Fruit fly (Drosophila melanogaster) whole organism, embryonic: ENCODE results near the gene Sfxn2.

Experiments
- Asciz ChIP-seq: fragments of 200-800 bp; sonication (Bioruptor generic); optimal IDR thresholded peaks from 2 replicates; lab custom pipeline; 2017; ENCODE audit warnings: missing biosample characterization, mild to moderate bottlenecking, missing genetic modification characterization, missing genetic modification reagents
- Atf6 ChIP-seq: fragments of 200-800 bp; sonication (Bioruptor generic); IDR thresholded peaks from 2 replicates; pipeline ENCODE4 v1.3.6; 2022; ENCODE audit warnings: missing biosample characterization, missing genetic modification characterization
- CG10565 ChIP-seq: fragments of 200-800 bp; sonication (Bioruptor generic); optimal IDR thresholded peaks from 3 replicates; lab custom pipeline; 2016; ENCODE audit warnings: missing biosample characterization, mild to moderate bottlenecking, missing genetic modification characterization
- CG11093 ChIP-seq: fragments of 200-800 bp; sonication (Bioruptor generic); IDR thresholded peaks from 3 replicates; pipeline ENCODE4 v1.3.6; 2022; ENCODE audit warnings: missing biosample characterization, missing genetic modification characterization
- CG12219 ChIP-seq: fragments of 200-800 bp; sonication (Bioruptor generic); optimal IDR thresholded peaks from 3 replicates; lab custom pipeline; 2018; ENCODE audit warnings: missing biosample characterization, mild to moderate bottlenecking, missing genetic modification characterization
- CG12236 ChIP-seq: fragments of 200-800 bp; sonication (Bioruptor generic); optimal IDR thresholded peaks from 2 replicates; lab custom pipeline; 2016; ENCODE audit warnings: missing biosample characterization, missing genetic modification characterization
- CG15073 ChIP-seq: fragments of 200-800 bp; sonication (Bioruptor generic); optimal IDR thresholded peaks from 2 replicates; lab custom pipeline; 2016; ENCODE audit warnings: missing biosample characterization, missing genetic modification characterization
- CG15479 ChIP-seq: fragments of 200-800 bp; sonication (Bioruptor generic); optimal IDR thresholded peaks from 3 replicates; lab custom pipeline; 2019; ENCODE audit warnings: missing biosample characterization, mild to moderate bottlenecking, missing genetic modification characterization, moderate library complexity
- CG18476 ChIP-seq: fragments of 200-800 bp; sonication (Bioruptor generic); optimal IDR thresholded peaks from 2 replicates; lab custom pipeline; 2016; ENCODE audit warnings: missing biosample characterization, mild to moderate bottlenecking, missing genetic modification characterization
- CG18764 ChIP-seq: fragments of 200-800 bp; sonication (Bioruptor generic); optimal IDR thresholded peaks from 3 replicates; lab custom pipeline; 2016; ENCODE audit warnings: missing biosample characterization, missing genetic modification characterization
- CG33557 ChIP-seq: fragments of 200-800 bp; sonication (Bioruptor generic); optimal IDR thresholded peaks from 2 replicates; lab custom pipeline; 2019; ENCODE audit warnings: missing biosample characterization, mild to moderate bottlenecking, missing genetic modification characterization, moderate library complexity
- CG4282 ChIP-seq: fragments of 200-800 bp; sonication (Bioruptor generic); optimal IDR thresholded peaks from 2 replicates; lab custom pipeline; 2016; ENCODE audit warnings: missing biosample characterization, missing genetic modification characterization
- CG4424 ChIP-seq: fragments of 200-800 bp; sonication (Bioruptor generic); optimal IDR thresholded peaks from 3 replicates; lab custom pipeline; 2016; ENCODE audit warnings: missing biosample characterization, missing genetic modification characterization
- CG4617 ChIP-seq: fragments of 200-800 bp; sonication (Bioruptor generic); optimal IDR thresholded peaks from 3 replicates; lab custom pipeline; 2016; ENCODE audit warnings: missing biosample characterization, missing genetic modification characterization, borderline replicate concordance
- CG6175 ChIP-seq: fragments of 200-800 bp; sonication (Bioruptor generic); IDR thresholded peaks from 3 replicates; pipeline ENCODE4 v1.3.6; 2022; ENCODE audit warnings: missing biosample characterization, missing genetic modification characterization
- CG7271 ChIP-seq: fragments of 200-800 bp; sonication (Bioruptor generic); optimal IDR thresholded peaks from 2 replicates; lab custom pipeline; 2018; ENCODE audit warnings: missing biosample characterization, mild to moderate bottlenecking, missing genetic modification characterization, moderate library complexity
- CG7745 ChIP-seq: fragments of 200-800 bp; sonication (Bioruptor generic); optimal IDR thresholded peaks from 2 replicates; lab custom pipeline; 2018; ENCODE audit warnings: missing biosample characterization, mild to moderate bottlenecking, missing genetic modification characterization, moderate library complexity
- CG7928 ChIP-seq: fragments of 200-800 bp; sonication (Bioruptor generic); optimal IDR thresholded peaks from 2 replicates; lab custom pipeline; 2017; ENCODE audit warnings: missing biosample characterization, mild to moderate bottlenecking, missing genetic modification characterization
- CG8924 ChIP-seq: fragments of 200-800 bp; optimal IDR thresholded peaks from 3 replicates; lab custom pipeline; 2019; ENCODE audit warnings: missing biosample characterization, mild to moderate bottlenecking, missing genetic modification characterization, moderate library complexity
- CG9876 ChIP-seq: fragments of 200-800 bp; sonication (Bioruptor generic); optimal IDR thresholded peaks from 2 replicates; lab custom pipeline; 2016; ENCODE audit warnings: missing biosample characterization, missing genetic modification characterization
- CHES-1-like ChIP-seq: fragments of 200-800 bp; sonication (Bioruptor generic); optimal IDR thresholded peaks from 2 replicates; lab custom pipeline; 2016; ENCODE audit warnings: missing biosample characterization, missing genetic modification characterization
- Deaf1 ChIP-seq: fragments of 200-800 bp; optimal IDR thresholded peaks from 3 replicates; lab custom pipeline; 2019; ENCODE audit warnings: missing biosample characterization, mild to moderate bottlenecking, missing genetic modification characterization, moderate library complexity
- GATAe ChIP-seq: fragments of 200-800 bp; sonication (Bioruptor generic); conservative IDR thresholded peaks from 2 replicates; pipeline ENCODE4 v1.3.6; 2022; ENCODE audit warnings: missing biosample characterization, missing genetic modification characterization
- Hsf ChIP-seq: fragments of 200-800 bp; sonication (Bioruptor generic); optimal IDR thresholded peaks from 3 replicates; lab custom pipeline; 2016; ENCODE audit warnings: missing biosample characterization, missing genetic modification characterization
- MBD-R2 ChIP-seq: fragments of 200-800 bp; sonication (Bioruptor generic); IDR thresholded peaks from 2 replicates; pipeline ENCODE4 v1.3.6; 2022; ENCODE audit warnings: missing biosample characterization, missing genetic modification characterization
- Nf-YC ChIP-seq: fragments of 200-800 bp; optimal IDR thresholded peaks from 3 replicates; lab custom pipeline; 2019; ENCODE audit warnings: missing biosample characterization, mild to moderate bottlenecking, missing genetic modification characterization, moderate library complexity
- Optix ChIP-seq: fragments of 200-800 bp; sonication (Bioruptor generic); IDR thresholded peaks from 3 replicates; pipeline ENCODE4 v1.3.6; 2022; ENCODE audit warnings: missing biosample characterization, missing genetic modification characterization
- Side ChIP-seq: fragments of 200-800 bp; sonication (Bioruptor generic); optimal IDR thresholded peaks from 2 replicates; lab custom pipeline; 2016; ENCODE audit warnings: missing biosample characterization, missing genetic modification characterization
- Sry-β ChIP-seq: fragments of 200-800 bp; sonication (Bioruptor generic); optimal IDR thresholded peaks from 2 replicates; lab custom pipeline; 2018; ENCODE audit warnings: missing biosample characterization, mild to moderate bottlenecking, missing genetic modification characterization, moderate library complexity
- Usf ChIP-seq: fragments of 200-800 bp; sonication (Bioruptor generic); optimal IDR thresholded peaks from 2 replicates; lab custom pipeline; 2017; ENCODE audit warnings: missing genotype, missing biosample characterization, missing genetic modification characterization
- YL-1 ChIP-seq: fragments of 200-800 bp; sonication (Bioruptor generic); optimal IDR thresholded peaks from 3 replicates; lab custom pipeline; 2017; ENCODE audit warnings: missing biosample characterization, mild to moderate bottlenecking, missing genetic modification characterization
- ash1 ChIP-seq: fragments of 200-800 bp; sonication (Bioruptor generic); optimal IDR thresholded peaks from 2 replicates; lab custom pipeline; 2018; ENCODE audit warnings: missing biosample characterization, mild to moderate bottlenecking, missing genetic modification characterization
- corto ChIP-seq: fragments of 200-800 bp; sonication (Bioruptor generic); optimal IDR thresholded peaks from 2 replicates; lab custom pipeline; 2016; ENCODE audit warnings: missing biosample characterization, mild to moderate bottlenecking, missing genetic modification characterization, moderate library complexity
- fd96Cb ChIP-seq: fragments of 200-800 bp; sonication (Bioruptor generic); optimal IDR thresholded peaks from 2 replicates; lab custom pipeline; 2018; ENCODE audit warnings: missing biosample characterization, mild to moderate bottlenecking, missing genetic modification characterization, moderate library complexity
- gfzf ChIP-seq: fragments of 200-800 bp; sonication (Bioruptor generic); optimal IDR thresholded peaks from 2 replicates; lab custom pipeline; 2016; ENCODE audit warnings: missing biosample characterization, mild to moderate bottlenecking, missing genetic modification characterization, moderate library complexity
- ham ChIP-seq: fragments of 200-800 bp; sonication (Bioruptor generic); IDR thresholded peaks from 2 replicates; pipeline ENCODE4 v1.3.6; 2022; ENCODE audit warnings: missing biosample characterization, missing genetic modification characterization
- jumu ChIP-seq: fragments of 200-800 bp; sonication (Bioruptor generic); optimal IDR thresholded peaks from 3 replicates; lab custom pipeline; 2016; ENCODE audit warnings: missing biosample characterization, missing genetic modification characterization
- ken ChIP-seq: fragments of 200-800 bp; sonication (Bioruptor generic); IDR thresholded peaks from 3 replicates; pipeline ENCODE4 v1.3.6; 2022; ENCODE audit warnings: missing biosample characterization, missing genetic modification characterization
- lilli ChIP-seq: fragments of 200-800 bp; sonication (Bioruptor generic); optimal IDR thresholded peaks from 3 replicates; lab custom pipeline; 2016; ENCODE audit warnings: missing biosample characterization, missing genetic modification characterization
- lov ChIP-seq, 2 experiments: fragments of 200-800 bp in 1 of 2; fragments of >200 bp in 1 of 2; sonication (Bioruptor generic) in 1 of 2; IDR thresholded peaks in 1 of 2; optimal IDR thresholded peaks in 1 of 2; 2 replicates in 1 of 2; 3 replicates in 1 of 2; pipeline versions ENCODE4 v1.3.6 to Lab custom; 2017 to 2022; ENCODE audit warnings: missing biosample characterization in 1 of 2, missing genetic modification characterization in 1 of 2
- nom ChIP-seq: fragments of 200-800 bp; sonication (Bioruptor generic); optimal IDR thresholded peaks from 2 replicates; lab custom pipeline; 2017; ENCODE audit warnings: missing biosample characterization, missing genetic modification characterization, mild to moderate bottlenecking, moderate library complexity, missing genetic modification reagents
- pzg ChIP-seq: fragments of 200-800 bp; sonication (Bioruptor generic); optimal IDR thresholded peaks from 3 replicates; lab custom pipeline; 2018; ENCODE audit warnings: missing biosample characterization, mild to moderate bottlenecking, missing genetic modification characterization, moderate library complexity
- repo ChIP-seq: fragments of 200-800 bp; sonication (Bioruptor generic); optimal IDR thresholded peaks from 2 replicates; lab custom pipeline; 2016; ENCODE audit warnings: missing biosample characterization, missing genetic modification characterization
- schlank ChIP-seq: fragments of 200-800 bp; sonication (Bioruptor generic); optimal IDR thresholded peaks from 2 replicates; lab custom pipeline; 2018; ENCODE audit warnings: missing biosample characterization, mild to moderate bottlenecking, missing genetic modification characterization
- sd ChIP-seq: fragments of 200-800 bp; sonication (Bioruptor generic); optimal IDR thresholded peaks from 3 replicates; lab custom pipeline; 2018; ENCODE audit warnings: missing biosample characterization, mild to moderate bottlenecking, missing genetic modification characterization, moderate library complexity
- sna ChIP-seq: fragments of 200-800 bp; sonication (Bioruptor generic); IDR thresholded peaks from 2 replicates; pipeline ENCODE4 v1.3.6; 2022; ENCODE audit warnings: missing biosample characterization, missing genetic modification characterization; ENCODE audit not compliant: partially characterized antibody
- unpg ChIP-seq: fragments of 200-800 bp; sonication (Bioruptor generic); optimal IDR thresholded peaks from 3 replicates; lab custom pipeline; 2018; ENCODE audit warnings: missing biosample characterization, mild to moderate bottlenecking, missing genetic modification characterization, moderate library complexity
- vnd ChIP-seq: fragments of 200-800 bp; sonication (Bioruptor generic); IDR thresholded peaks from 3 replicates; pipeline ENCODE4 v1.3.6; 2022; ENCODE audit warnings: missing biosample characterization, missing genetic modification characterization; ENCODE audit not compliant: partially characterized antibody
- wek ChIP-seq: fragments of 200-800 bp; sonication (Bioruptor generic); optimal IDR thresholded peaks from 3 replicates; lab custom pipeline; 2018; ENCODE audit warnings: missing biosample characterization, mild to moderate bottlenecking, missing genetic modification characterization, moderate library complexity

Sfxn2 gene

dm6 chr3L:19071173-19071844, 8.3 kb downstream of the Sfxn2 start (continued):
- TF ChIP-seq ash1 (GFP tag; lab: Kevin White, UChicago) (no peak), schlank (tag; lab: Kevin White, UChicago) (peak; percentile 49), sna (GFP tag; lab: Robert Waterston, UW) (no peak), YL-1 (GFP tag; lab: Kevin White, UChicago) (no peak), repo (GFP tag; lab: Kevin White, UChicago) (no peak), pzg (no peak), CG33557 (no peak), GATAe (GFP tag; lab: Robert Waterston, UW) (no peak), nom (GFP tag; lab: Kevin White, UChicago) (no peak), CG7928 (GFP tag; lab: Kevin White, UChicago) (no peak), Side (GFP tag; lab: Kevin White, UChicago) (no peak), jumu (no peak), corto (GFP tag; lab: Kevin White, UChicago) (no peak), ham (GFP tag; lab: Robert Waterston, UW) (no peak), CG7745 (tag; lab: Kevin White, UChicago) (no peak), wek (GFP tag; lab: Kevin White, UChicago) (no peak), ken (GFP tag; lab: Robert Waterston, UW) (0 out of 3 replicates have a peak, but pooled peaks have one; percentile 20), CG4617 (no peak), CG15073 (GFP tag; lab: Kevin White, UChicago) (no peak), lilli (no peak), Usf (GFP tag; lab: Kevin White, UChicago) (no peak), Hsf (GFP tag; lab: Kevin White, UChicago) (no peak), Atf6 (no peak), Asciz (GFP tag; lab: Kevin White, UChicago) (no peak), CG12219 (GFP tag; lab: Kevin White, UChicago) (no peak), CG7271 (no peak), gfzf (GFP tag; lab: Kevin White, UChicago) (no peak), CG18476 (GFP tag; lab: Kevin White, UChicago) (no peak), Sry-β (no peak), Nf-YC (no peak), unpg (GFP tag; lab: Kevin White, UChicago) (peak; percentile 30), CG8924 (tag; lab: Kevin White, UChicago) (no peak), CHES-1-like (peak; percentile 1), CG4424 (peak; percentile 20), fd96Cb (tag; lab: Kevin White, UChicago) (no peak), vnd (GFP tag; lab: Robert Waterston, UW) (no peak), CG11093 (no peak), CG4282 (GFP tag; lab: Kevin White, UChicago) (no peak), sd (peak; percentile 80), CG12236 (GFP tag; lab: Kevin White, UChicago) (no peak), MBD-R2 (GFP tag; lab: Robert Waterston, UW) (no peak), lov (optimal IDR thresholded peaks at IDR 0.05; lab: Kevin White, UChicago) (no peak), lov (GFP tag; IDR thresholded peaks at IDR 0.05; lab: Robert Waterston, UW) (no peak), CG18764 (no peak), CG10565 (GFP tag; lab: Kevin White, UChicago) (no peak), Deaf1 (no peak), CG9876 (GFP tag; lab: Kevin White, UChicago) (no peak), CG15479 (GFP tag; lab: Kevin White, UChicago) (no peak), CG6175 (GFP tag; lab: Robert Waterston, UW) (no peak), Optix (GFP tag; lab: Robert Waterston, UW) (no peak)
